Fruit fly (Drosophila melanogaster) whole organism: ENCODE results near the gene CG32277.
A peak's percentile ranks its signal among the peaks of the same experiment; 100 is the strongest.

Experiments used
- CG8478 ChIP-seq: fragments of >200 bp; optimal IDR thresholded peaks from 2 replicates; lab custom pipeline; 2018; ENCODE audit warnings: inconsistent platforms
- Dll ChIP-seq: fragments of >200 bp; optimal IDR thresholded peaks from 2 replicates; lab custom pipeline; 2017
- EcR ChIP-seq, 2 experiments: fragments of >200 bp; optimal IDR thresholded peaks; 2 replicates each; lab custom pipeline; 2017; ENCODE audit warnings: missing biosample characterization in 2 of 2, missing genetic modification characterization in 2 of 2, missing genetic modification reagents in 2 of 2
- pan ChIP-seq: fragments of >200 bp; optimal IDR thresholded peaks from 2 replicates; lab custom pipeline; 2017
- psq ChIP-seq: fragments of >200 bp; optimal IDR thresholded peaks from 2 replicates; lab custom pipeline; 2017
- usp ChIP-seq: fragments of >200 bp; optimal IDR thresholded peaks from 2 replicates; lab custom pipeline; 2017; ENCODE audit warnings: missing biosample characterization, missing genetic modification characterization, mixed read lengths

dm6 chr3L:3247130-3248065 lies 42.1 kb upstream of the CG32277 start, which contains the start of gene CG43389:
- TF ChIP-seq usp (GFP tag; lab: Kevin White, UChicago) (no peak), Dll (peak; percentile 24), pan (lab: Kevin White, UChicago) (no peak), psq (lab: Kevin White, UChicago) (no peak), CG8478 (lab: Kevin White, UChicago) (peak; percentile 57), EcR (GFP tag; optimal IDR thresholded peaks at IDR 0.05; lab: Kevin White, UChicago) (peak; percentile 66 to 92)
